Worm (Caenorhabditis elegans): ENCODE measurements around the gene T05A8.8.

- TF ChIP-seq pha-4 (tag; optimal IDR thresholded peaks at IDR 0.05) (no peak), Y95B8A.8 (GFP tag; IDR thresholded peaks at IDR 0.05) (no peak), hmg-20 (GFP tag; IDR thresholded peaks at IDR 0.05) (no peak), unc-62 (GFP tag; optimal IDR thresholded peaks at IDR 0.05) (no peak), F55B11.4 (tag; optimal IDR thresholded peaks at IDR 0.05; ENCODE audit: borderline replicate concordance, insufficient read depth) (no peak), tlf-1 (GFP tag; optimal IDR thresholded peaks at IDR 0.05) (no peak)
These were observed 37.1 kb downstream of the T05A8.8 start, which contains the start of gene sdz-9 for ce11 chrII:2773534-2773933.

Measured in whole organism, young adult.